Fruit fly (Drosophila melanogaster) whole organism, adult: Measurements from ENCODE around the gene CG43338.

Experiments
- Clk ChIP-seq: fragments of 200-800 bp; sonication (Bioruptor generic); optimal IDR thresholded peaks from 2 replicates; lab custom pipeline; 2017; ENCODE audit warnings: missing biosample characterization, missing genetic modification characterization
- cic ChIP-seq: fragments of 200-800 bp; sonication (Bioruptor generic); optimal IDR thresholded peaks from 2 replicates; lab custom pipeline; 2017; ENCODE audit warnings: missing biosample characterization, mild to moderate bottlenecking, missing genetic modification characterization, moderate library complexity
- kay ChIP-seq: fragments of 200-800 bp; sonication (Bioruptor generic); peaks from one replicate; lab custom pipeline; 2016; ENCODE audit warnings: missing biosample characterization, missing genetic modification characterization, borderline replicate concordance

DNA sequence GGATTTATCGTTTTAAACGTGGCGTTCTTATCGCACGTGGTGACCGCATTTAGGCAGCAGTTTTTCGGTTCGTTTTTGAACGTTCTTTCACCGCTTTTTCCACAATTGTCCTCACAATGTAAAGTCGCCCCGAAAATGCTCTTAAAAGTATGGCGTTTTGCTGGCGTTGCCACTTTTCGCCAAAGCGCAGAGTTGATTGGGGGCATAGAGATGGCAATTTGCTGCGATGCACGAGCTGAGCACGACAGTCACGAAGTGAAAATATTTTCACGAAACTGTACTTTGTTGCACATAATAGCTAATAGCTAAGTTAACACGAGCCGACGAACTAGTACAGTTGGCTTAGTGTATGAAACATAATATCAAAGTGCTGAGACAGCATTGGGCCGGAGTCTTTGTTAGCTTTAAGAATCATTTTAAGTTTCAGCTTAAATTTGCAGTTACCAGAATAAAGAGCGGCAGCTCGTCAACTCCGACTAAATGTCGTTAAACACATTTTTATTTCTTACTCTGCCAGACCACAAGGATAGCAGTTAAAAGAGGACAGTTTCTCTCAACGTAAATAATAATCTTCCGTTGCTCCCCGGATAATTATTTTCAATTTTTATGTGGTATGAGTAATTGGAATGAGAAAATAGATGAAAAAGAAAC lies 17.7 kb upstream of the CG43338 start, which contains the start of gene msl-1:
- no peak for TF ChIP-seq kay (GFP tag; lab: Kevin White, UChicago)
- TF ChIP-seq Clk (GFP tag; lab: Kevin White, UChicago), result no peak
- TF ChIP-seq cic (GFP tag; lab: Kevin White, UChicago), result no peak
